Worm (Caenorhabditis elegans): ENCODE data around the gene cyp-33D3.
A peak's percentile ranks its signal among the peaks of the same experiment; 100 is the strongest.

cyp-33D3 gene

ce11 chrV:18837125-18837524, at the start of gene cyp-33D3:
TSS of gene cyp-33D3 (minus strand) at chrV:18837225.
- TF ChIP-seq ama-1 (optimal IDR thresholded peaks at IDR 0.05), result no peak
- TF ChIP-seq dmd-4 (tag; optimal IDR thresholded peaks at IDR 0.05; ENCODE audit: borderline replicate concordance), result no peak
- TF ChIP-seq pros-1 (tag; optimal IDR thresholded peaks at IDR 0.05), result no peak
- no peak for TF ChIP-seq C08G9.2 (tag; optimal IDR thresholded peaks at IDR 0.05)
- TF ChIP-seq elt-2 (tag; optimal IDR thresholded peaks at IDR 0.05), result no peak
- TF ChIP-seq pha-4 (tag; optimal IDR thresholded peaks at IDR 0.05), result no peak
- no peak for TF ChIP-seq rnt-1 (tag; optimal IDR thresholded peaks at IDR 0.05)

- TF ChIP-seq ceh-45 (GFP tag; IDR thresholded peaks at IDR 0.05), result peak; percentile 33; the same call in 1 of the 2 replicates
Observed at ce11 chrV:18882990-18883389, 46.0 kb upstream of the cyp-33D3 start.

ce11 chrV:18873833-18874232, 36.8 kb upstream of the cyp-33D3 start, which contains the start of gene ceh-51:
TSS of gene ceh-51 (plus strand) at chrV:18874133.
- TF ChIP-seq npax-4 (tag; optimal IDR thresholded peaks at IDR 0.05), result no peak
- peak; percentile 25 for TF ChIP-seq pag-3 (tag; optimal IDR thresholded peaks at IDR 0.05; ENCODE audit: borderline replicate concordance)

ce11 chrV:18870955-18871354, 33.9 kb upstream of the cyp-33D3 start:
- TF ChIP-seq lim-6 (tag; optimal IDR thresholded peaks at IDR 0.05) (no peak), unc-55 (GFP tag; optimal IDR thresholded peaks at IDR 0.05) (no peak), zip-5 (tag; optimal IDR thresholded peaks at IDR 0.05) (no peak), hlh-6 (tag; optimal IDR thresholded peaks at IDR 0.05) (no peak), tbx-7 (tag; optimal IDR thresholded peaks at IDR 0.05) (no peak), hlh-15 (tag; optimal IDR thresholded peaks at IDR 0.05) (no peak), ceh-18 (tag; optimal IDR thresholded peaks at IDR 0.05) (no peak), ceh-22 (tag; optimal IDR thresholded peaks at IDR 0.05) (no peak), pat-9 (tag; optimal IDR thresholded peaks at IDR 0.05) (no peak), dmd-4 (tag; optimal IDR thresholded peaks at IDR 0.05; ENCODE audit: borderline replicate concordance) (no peak), nhr-232 (tag; optimal IDR thresholded peaks at IDR 0.05) (no peak)

- TF ChIP-seq dmd-4 (tag; optimal IDR thresholded peaks at IDR 0.05; ENCODE audit: borderline replicate concordance) (no peak), gmeb-2 (tag; optimal IDR thresholded peaks at IDR 0.05) (no peak), eyg-1 (tag; optimal IDR thresholded peaks at IDR 0.05) (no peak), ceh-19 (GFP tag; optimal IDR thresholded peaks at IDR 0.05) (no peak)
Observed at ce11 chrV:18868517-18868916, 31.5 kb upstream of the cyp-33D3 start.

ce11 chrV:18859121-18859520, 22.1 kb upstream of the cyp-33D3 start, which contains the start of gene wars-1:
TSS of gene wars-1 (minus strand) at chrV:18859221.
- no peak for TF ChIP-seq C38D4.7 (GFP tag; optimal IDR thresholded peaks at IDR 0.05)
- TF ChIP-seq lim-6 (tag; optimal IDR thresholded peaks at IDR 0.05), result no peak
- TF ChIP-seq nhr-11 (tag; optimal IDR thresholded peaks at IDR 0.05), result no peak
- no peak for TF ChIP-seq ceh-22 (tag; optimal IDR thresholded peaks at IDR 0.05)
- no peak for TF ChIP-seq ref-2 (tag; optimal IDR thresholded peaks at IDR 0.05)
- no peak for TF ChIP-seq K09A11.1 (tag; optimal IDR thresholded peaks at IDR 0.05; ENCODE audit: insufficient read depth)
- TF ChIP-seq ceh-9 (tag; optimal IDR thresholded peaks at IDR 0.05), result no peak
- TF ChIP-seq nhr-232 (tag; optimal IDR thresholded peaks at IDR 0.05), result no peak
- no peak for TF ChIP-seq pha-2 (tag; optimal IDR thresholded peaks at IDR 0.05)
- no peak for TF ChIP-seq eyg-1 (tag; optimal IDR thresholded peaks at IDR 0.05)
- no peak for TF ChIP-seq T23F11.4 (GFP tag; optimal IDR thresholded peaks at IDR 0.05)
- TF ChIP-seq unc-3 (GFP tag; conservative IDR thresholded peaks at IDR 0.05), result no peak
- TF ChIP-seq unc-3 (tag; optimal IDR thresholded peaks at IDR 0.05), result no peak
- no peak for TF ChIP-seq ama-1 (optimal IDR thresholded peaks at IDR 0.05)
- TF ChIP-seq ceh-34 (tag; optimal IDR thresholded peaks at IDR 0.05), result no peak
- TF ChIP-seq madf-2 (tag; optimal IDR thresholded peaks at IDR 0.05), result no peak
- TF ChIP-seq sox-2 (GFP tag; IDR thresholded peaks at IDR 0.05), result no peak
